Fruit fly (Drosophila melanogaster) S2 (cell line): ENCODE data around the gene LKRSDH.

Experiments used
- CG8478 ChIP-seq: fragments of >200 bp; optimal IDR thresholded peaks from 2 replicates; lab custom pipeline; 2018
- CTCF ChIP-seq, 2 experiments: fragments of >200 bp; optimal IDR thresholded peaks; 2 replicates each; lab custom pipeline; 2018

DNA sequence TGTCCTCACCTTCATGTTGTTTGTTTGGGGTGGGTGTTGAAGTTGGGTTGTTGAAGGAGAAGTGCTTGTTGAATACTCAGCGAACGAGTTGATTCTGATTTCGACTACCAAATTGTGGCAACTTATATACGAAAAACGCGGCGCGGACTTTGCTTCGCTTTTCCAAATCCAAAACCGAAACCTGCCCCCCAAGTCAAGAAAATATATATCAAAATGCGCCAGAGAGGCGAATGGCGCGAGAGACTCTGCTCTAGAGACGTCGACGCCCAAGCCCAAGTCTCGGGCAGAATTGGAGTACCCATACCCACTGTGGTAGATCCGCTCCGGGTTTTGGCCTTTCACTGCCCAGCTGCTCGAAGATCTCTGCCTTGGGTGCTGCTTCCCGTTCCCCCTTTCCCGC lies 51.0 kb downstream of the LKRSDH start, which contains the start of gene CG7214:
- TF ChIP-seq CTCF (optimal IDR thresholded peaks at IDR 0.05; lab: Kevin White, UChicago) (no peak), CG8478 (lab: Kevin White, UChicago) (no peak)
